Fruit fly (Drosophila melanogaster) whole organism, embryonic: Measurements from ENCODE around the gene CG43799.

ENCODE experiments used
- Asciz ChIP-seq: fragments of 200-800 bp; sonication (Bioruptor generic); optimal IDR thresholded peaks from 2 replicates; lab custom pipeline; 2017; ENCODE audit warnings: missing biosample characterization, mild to moderate bottlenecking, missing genetic modification characterization, missing genetic modification reagents
- CG12744 ChIP-seq: fragments of 200-800 bp; sonication (Bioruptor generic); optimal IDR thresholded peaks from 2 replicates; lab custom pipeline; 2016; ENCODE audit warnings: missing biosample characterization, missing genetic modification characterization
- CG13296 ChIP-seq: fragments of 200-800 bp; sonication (Bioruptor generic); optimal IDR thresholded peaks from 3 replicates; lab custom pipeline; 2018; ENCODE audit warnings: missing biosample characterization, mild to moderate bottlenecking, missing genetic modification characterization
- CG14014 ChIP-seq: fragments of 200-800 bp; sonication (Bioruptor generic); IDR thresholded peaks from 2 replicates; pipeline ENCODE4 v1.3.6; 2022; ENCODE audit warnings: missing biosample characterization, missing genetic modification characterization
- CG14050 ChIP-seq: fragments of 200-800 bp; sonication (Bioruptor generic); IDR thresholded peaks from 3 replicates; pipeline ENCODE4 v1.3.6; 2022; ENCODE audit warnings: missing biosample characterization, missing genetic modification characterization
- CG14860 ChIP-seq: fragments of 200-800 bp; sonication (Bioruptor generic); IDR thresholded peaks from 3 replicates; pipeline ENCODE4 v1.3.6; 2022; ENCODE audit warnings: missing biosample characterization, missing genetic modification characterization; ENCODE audit not compliant: partially characterized antibody
- CG17328 ChIP-seq: fragments of 200-800 bp; sonication (Bioruptor generic); IDR thresholded peaks from 2 replicates; pipeline ENCODE4 v1.3.6; 2022; ENCODE audit warnings: missing biosample characterization, missing genetic modification characterization
- CG17359 ChIP-seq: fragments of 200-800 bp; sonication (Bioruptor generic); optimal IDR thresholded peaks from 3 replicates; lab custom pipeline; 2018; ENCODE audit warnings: missing biosample characterization, mild to moderate bottlenecking, missing genetic modification characterization, moderate library complexity
- CG3065 ChIP-seq: fragments of 200-800 bp; sonication (Bioruptor generic); optimal IDR thresholded peaks from 2 replicates; lab custom pipeline; 2016; ENCODE audit warnings: missing biosample characterization, missing genetic modification characterization
- CG34224 ChIP-seq: fragments of 200-800 bp; sonication (Bioruptor generic); IDR thresholded peaks from 3 replicates; pipeline ENCODE4 v1.3.6; 2022; ENCODE audit warnings: missing biosample characterization, missing genetic modification characterization; ENCODE audit not compliant: partially characterized antibody
- CG6254 ChIP-seq: fragments of 200-800 bp; sonication (Bioruptor generic); optimal IDR thresholded peaks from 3 replicates; lab custom pipeline; 2017; ENCODE audit warnings: mild to moderate bottlenecking, missing biosample characterization, missing genetic modification reagents, missing genetic modification characterization
- CG6765 ChIP-seq: fragments of 200-800 bp; sonication (Bioruptor generic); optimal IDR thresholded peaks from 3 replicates; lab custom pipeline; 2017; ENCODE audit warnings: missing biosample characterization, mild to moderate bottlenecking, missing genetic modification characterization
- CG6791 ChIP-seq: fragments of 200-800 bp; sonication (Bioruptor generic); IDR thresholded peaks from 3 replicates; pipeline ENCODE4 v1.3.6; 2022; ENCODE audit warnings: missing biosample characterization, missing genetic modification characterization; ENCODE audit not compliant: partially characterized antibody
- CG7963 ChIP-seq: fragments of 200-800 bp; sonication (Bioruptor generic); IDR thresholded peaks from 3 replicates; pipeline ENCODE4 v1.3.6; 2022; ENCODE audit warnings: missing biosample characterization, missing genetic modification characterization; ENCODE audit not compliant: partially characterized antibody
- CG8478 ChIP-seq: fragments of >200 bp; optimal IDR thresholded peaks from 2 replicates; lab custom pipeline; 2018
- CG9876 ChIP-seq: fragments of 200-800 bp; sonication (Bioruptor generic); optimal IDR thresholded peaks from 2 replicates; lab custom pipeline; 2016; ENCODE audit warnings: missing biosample characterization, missing genetic modification characterization
- CTCF ChIP-seq: fragments of 200-800 bp; sonication (Bioruptor generic); optimal IDR thresholded peaks from 2 replicates; lab custom pipeline; 2017; ENCODE audit warnings: missing biosample characterization, mild to moderate bottlenecking, missing genetic modification characterization, moderate library complexity
- CoRest ChIP-seq: fragments of 200-800 bp; sonication (Bioruptor generic); optimal IDR thresholded peaks from 3 replicates; lab custom pipeline; 2018; ENCODE audit warnings: missing biosample characterization, mild to moderate bottlenecking, missing genetic modification characterization, moderate library complexity
- D19A ChIP-seq: fragments of 200-800 bp; optimal IDR thresholded peaks from 3 replicates; lab custom pipeline; 2019; ENCODE audit warnings: missing biosample characterization, mild to moderate bottlenecking, missing genetic modification characterization, moderate library complexity
- Dp ChIP-seq: fragments of 200-800 bp; sonication (Bioruptor generic); optimal IDR thresholded peaks from 2 replicates; lab custom pipeline; 2018; ENCODE audit warnings: missing biosample characterization, mild to moderate bottlenecking, missing genetic modification characterization, moderate library complexity
- Gug ChIP-seq: fragments of 200-800 bp; sonication (Bioruptor generic); IDR thresholded peaks from 4 replicates; pipeline ENCODE4 v1.3.6; 2022; ENCODE audit warnings: missing biosample characterization, missing genetic modification characterization
- Hr78 ChIP-seq, 2 experiments: fragments of 200-800 bp in 1 of 2; fragments of >200 bp in 1 of 2; sonication (Bioruptor generic) in 1 of 2; optimal IDR thresholded peaks; 2 replicates each; lab custom pipeline; 2017 to 2019; ENCODE audit warnings: missing biosample characterization in 2 of 2, missing genetic modification characterization in 2 of 2, mild to moderate bottlenecking in 1 of 2, moderate library complexity in 1 of 2
- Meics ChIP-seq: fragments of 200-800 bp; sonication (Bioruptor generic); optimal IDR thresholded peaks from 2 replicates; lab custom pipeline; 2017; ENCODE audit warnings: missing biosample characterization, mild to moderate bottlenecking, missing genetic modification characterization
- Myb ChIP-seq: fragments of 200-800 bp; sonication (Bioruptor generic); optimal IDR thresholded peaks from 2 replicates; lab custom pipeline; 2016; ENCODE audit warnings: missing biosample characterization, missing genetic modification characterization
- NC2α ChIP-seq: fragments of 200-800 bp; sonication (Bioruptor generic); optimal IDR thresholded peaks from 2 replicates; lab custom pipeline; 2016; ENCODE audit warnings: missing biosample characterization, missing genetic modification characterization
- Opbp ChIP-seq: fragments of 200-800 bp; sonication (Bioruptor generic); IDR thresholded peaks from 3 replicates; pipeline ENCODE4 v1.3.6; 2022; ENCODE audit warnings: missing biosample characterization, missing genetic modification characterization; ENCODE audit not compliant: partially characterized antibody
- Pdp1 ChIP-seq, 2 experiments: fragments of 200-800 bp; sonication (Bioruptor generic); optimal IDR thresholded peaks; 3 replicates each; lab custom pipeline; 2016; ENCODE audit warnings: missing biosample characterization in 2 of 2, missing genetic modification characterization in 2 of 2, mild to moderate bottlenecking in 1 of 2, moderate library complexity in 1 of 2
- Scr ChIP-seq: fragments of 200-800 bp; sonication (Bioruptor generic); IDR thresholded peaks from 2 replicates; pipeline ENCODE4 v1.3.6; 2022; ENCODE audit warnings: missing biosample characterization, missing genetic modification characterization; ENCODE audit not compliant: partially characterized antibody
- Sry-δ ChIP-seq: fragments of 200-800 bp; sonication (Bioruptor generic); optimal IDR thresholded peaks from 2 replicates; lab custom pipeline; 2016; ENCODE audit warnings: missing biosample characterization, missing genetic modification characterization
- TFAM ChIP-seq: fragments of 200-800 bp; sonication (Bioruptor generic); optimal IDR thresholded peaks from 2 replicates; lab custom pipeline; 2017; ENCODE audit warnings: missing biosample characterization, missing genetic modification characterization, inconsistent platforms
- ara ChIP-seq: fragments of 200-800 bp; sonication (Bioruptor generic); IDR thresholded peaks from 2 replicates; pipeline ENCODE4 v1.3.6; 2022; ENCODE audit warnings: missing biosample characterization, missing genetic modification characterization
- bab2 ChIP-seq: fragments of 200-800 bp; sonication (Bioruptor generic); optimal IDR thresholded peaks from 2 replicates; lab custom pipeline; 2016; ENCODE audit warnings: missing biosample characterization, missing genetic modification characterization
- bsh ChIP-seq, 2 experiments: fragments of 200-800 bp; sonication (Bioruptor generic); optimal IDR thresholded peaks; 2 replicates each; lab custom pipeline; 2017 to 2018; ENCODE audit warnings: mild to moderate bottlenecking in 2 of 2, missing biosample characterization in 2 of 2, missing genetic modification characterization in 2 of 2, moderate library complexity in 1 of 2
- chinmo ChIP-seq: fragments of 200-800 bp; sonication (Bioruptor generic); IDR thresholded peaks from 4 replicates; pipeline ENCODE4 v1.3.6; 2022; ENCODE audit warnings: missing biosample characterization, missing genetic modification characterization; ENCODE audit not compliant: partially characterized antibody
- esg ChIP-seq: fragments of 200-800 bp; sonication (Bioruptor generic); conservative IDR thresholded peaks from 2 replicates; pipeline ENCODE4 v1.3.6; 2022; ENCODE audit warnings: missing biosample characterization, missing genetic modification characterization
- eyg ChIP-seq: fragments of 200-800 bp; sonication (Bioruptor generic); optimal IDR thresholded peaks from 3 replicates; lab custom pipeline; 2016; ENCODE audit warnings: missing biosample characterization, missing genetic modification characterization
- gem ChIP-seq: fragments of 200-800 bp; sonication (Bioruptor generic); optimal IDR thresholded peaks from 2 replicates; lab custom pipeline; 2019; ENCODE audit warnings: missing biosample characterization, mild to moderate bottlenecking, missing genetic modification characterization, moderate library complexity
- grn ChIP-seq: fragments of 200-800 bp; sonication (Bioruptor generic); optimal IDR thresholded peaks from 3 replicates; lab custom pipeline; 2017; ENCODE audit warnings: missing biosample characterization, missing genetic modification characterization
- insv ChIP-seq, 2 experiments: fragments of 200-800 bp; sonication (Bioruptor generic); optimal IDR thresholded peaks; 3 replicates each; lab custom pipeline; 2016 to 2018; ENCODE audit warnings: missing biosample characterization in 2 of 2, missing genetic modification characterization in 2 of 2
- inv ChIP-seq: fragments of 200-800 bp; sonication (Bioruptor generic); IDR thresholded peaks from 2 replicates; pipeline ENCODE4 v1.3.6; 2022; ENCODE audit warnings: missing biosample characterization, missing genetic modification characterization; ENCODE audit not compliant: partially characterized antibody
- pzg ChIP-seq: fragments of 200-800 bp; sonication (Bioruptor generic); optimal IDR thresholded peaks from 3 replicates; lab custom pipeline; 2018; ENCODE audit warnings: missing biosample characterization, mild to moderate bottlenecking, missing genetic modification characterization, moderate library complexity
- ranshi ChIP-seq: fragments of 200-800 bp; sonication (Bioruptor generic); IDR thresholded peaks from 2 replicates; pipeline ENCODE4 v1.3.6; 2022; ENCODE audit warnings: missing biosample characterization, missing genetic modification characterization
- sd ChIP-seq: fragments of 200-800 bp; sonication (Bioruptor generic); optimal IDR thresholded peaks from 3 replicates; lab custom pipeline; 2018; ENCODE audit warnings: missing biosample characterization, mild to moderate bottlenecking, missing genetic modification characterization, moderate library complexity
- sna ChIP-seq: fragments of 200-800 bp; sonication (Bioruptor generic); IDR thresholded peaks from 2 replicates; pipeline ENCODE4 v1.3.6; 2022; ENCODE audit warnings: missing biosample characterization, missing genetic modification characterization; ENCODE audit not compliant: partially characterized antibody
- stwl ChIP-seq: fragments of 200-800 bp; sonication (Bioruptor generic); optimal IDR thresholded peaks from 3 replicates; lab custom pipeline; 2018; ENCODE audit warnings: missing biosample characterization, mild to moderate bottlenecking, missing genetic modification characterization, moderate library complexity
- tap ChIP-seq: fragments of 200-800 bp; optimal IDR thresholded peaks from 3 replicates; lab custom pipeline; 2019; ENCODE audit warnings: missing biosample characterization, mild to moderate bottlenecking, missing genetic modification characterization, moderate library complexity
- unpg ChIP-seq: fragments of 200-800 bp; sonication (Bioruptor generic); optimal IDR thresholded peaks from 3 replicates; lab custom pipeline; 2018; ENCODE audit warnings: missing biosample characterization, mild to moderate bottlenecking, missing genetic modification characterization, moderate library complexity
- zen2 ChIP-seq: fragments of 200-800 bp; sonication (Bioruptor generic); IDR thresholded peaks from 3 replicates; pipeline ENCODE4 v1.3.6; 2022; ENCODE audit warnings: missing biosample characterization, missing genetic modification characterization; ENCODE audit not compliant: partially characterized antibody

The CG43799 gene

DNA sequence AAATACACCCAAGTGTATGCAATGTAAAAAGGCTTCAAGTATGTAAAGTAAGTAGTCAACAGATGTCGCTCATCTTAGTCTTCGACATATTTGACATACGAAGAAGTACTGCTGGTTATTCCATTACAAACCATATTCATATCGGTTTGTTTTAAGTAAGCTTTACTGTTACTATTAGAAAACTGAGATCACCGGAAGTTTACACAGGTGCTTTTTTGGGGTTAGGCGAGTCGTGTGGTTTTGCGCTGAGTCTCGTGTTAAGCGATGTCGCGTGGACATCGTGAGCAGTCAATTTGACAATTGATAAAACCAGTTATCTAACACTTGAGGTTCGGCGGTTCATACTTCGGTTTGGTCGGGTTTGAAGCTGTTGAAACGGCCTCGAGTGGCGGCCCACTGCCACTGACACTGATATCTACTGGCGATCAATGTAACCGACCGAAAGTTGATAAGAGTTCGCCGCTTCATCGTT, 27.2 kb downstream of the CG43799 start (continued):
- TF ChIP-seq zen2 (0 out of 3 replicates have a peak, but pooled peaks have one; percentile 29), CG17328 (GFP tag; lab: Robert Waterston, UW) (no peak), tap (no peak), CG8478 (lab: Kevin White, UChicago) (no peak), Pdp1 (GFP tag; optimal IDR thresholded peaks at IDR 0.05; lab: Kevin White, UChicago) (peak in 1 of 2 experiments; percentile 24), CG14860 (GFP tag; lab: Robert Waterston, UW) (peak; percentile 56; the same call in 2 of the 3 replicates), gem (tag; lab: Kevin White, UChicago) (peak; percentile 37), sd (peak; percentile 31), bsh (GFP tag; optimal IDR thresholded peaks at IDR 0.05; lab: Kevin White, UChicago) (no peak), insv (GFP tag; optimal IDR thresholded peaks at IDR 0.05; lab: Kevin White, UChicago) (no peak), Scr (peak; percentile 24; the same call in 1 of the 2 replicates), CTCF (peak; percentile 86), Meics (GFP tag; lab: Kevin White, UChicago) (peak; percentile 13), stwl (tag; lab: Kevin White, UChicago) (peak; percentile 7), D19A (tag; lab: Kevin White, UChicago) (no peak), Dp (GFP tag; lab: Kevin White, UChicago) (no peak), chinmo (GFP tag; lab: Robert Waterston, UW) (peak; percentile 89; the same call in 2 of the 4 replicates), CG12744 (GFP tag; lab: Kevin White, UChicago) (no peak), Hr78 (GFP tag; optimal IDR thresholded peaks at IDR 0.05; lab: Kevin White, UChicago) (peak in 1 of 2 experiments; percentile 60), grn (GFP tag; lab: Kevin White, UChicago) (peak; percentile 70), CG13296 (GFP tag; lab: Kevin White, UChicago) (peak; percentile 53), NC2α (no peak)

DNA sequence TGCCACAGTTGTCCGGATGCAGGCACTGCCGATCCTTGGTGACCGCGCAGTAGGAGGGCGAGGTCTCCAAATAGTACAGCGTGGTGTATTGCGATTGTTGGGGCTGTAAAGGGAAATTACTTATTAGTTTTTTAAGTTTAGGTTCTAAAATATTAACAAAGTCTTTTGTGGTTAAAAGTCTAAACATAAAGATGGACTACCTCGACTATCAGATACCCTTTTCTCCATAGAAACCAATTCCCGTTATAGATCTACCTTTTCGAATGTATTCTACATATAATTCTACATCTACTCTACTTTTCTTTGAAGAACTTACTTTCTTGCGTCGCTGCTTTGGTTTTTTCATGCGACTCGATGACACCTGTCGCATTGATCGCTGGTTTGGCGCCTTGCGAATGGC, 28.6 kb downstream of the CG43799 start:
- TF ChIP-seq Scr (peak; percentile 44; the same call in 1 of the 2 replicates), CG14014 (GFP tag; lab: Robert Waterston, UW) (no peak), CG7963 (GFP tag; lab: Robert Waterston, UW) (peak; percentile 53; the same call in 1 of the 3 replicates), ara (GFP tag; lab: Robert Waterston, UW) (no peak), NC2α (no peak), CG9876 (no peak), bab2 (GFP tag; lab: Kevin White, UChicago) (no peak), CG34224 (GFP tag; lab: Robert Waterston, UW) (no peak), CG6765 (GFP tag; lab: Kevin White, UChicago) (no peak), TFAM (GFP tag; lab: Kevin White, UChicago) (no peak), sna (0 out of 2 replicates have a peak, but pooled peaks have one; percentile 22), CG6254 (no peak), esg (no peak), CG3065 (GFP tag; lab: Kevin White, UChicago) (no peak), Myb (GFP tag; lab: Kevin White, UChicago) (no peak), CG14860 (GFP tag; lab: Robert Waterston, UW) (peak; percentile 42; the same call in 1 of the 3 replicates), unpg (GFP tag; lab: Kevin White, UChicago) (no peak), Asciz (GFP tag; lab: Kevin White, UChicago) (no peak), pzg (GFP tag; lab: Kevin White, UChicago) (no peak), Gug (GFP tag; lab: Robert Waterston, UW) (no peak), CG14050 (no peak), Opbp (GFP tag; lab: Robert Waterston, UW) (0 out of 3 replicates have a peak, but pooled peaks have one; percentile 47), CoRest (tag; lab: Kevin White, UChicago) (no peak), CG17359 (no peak), eyg (GFP tag; lab: Kevin White, UChicago) (no peak), inv (no peak; the same call in 1 of the 2 replicates), CG6791 (GFP tag; lab: Robert Waterston, UW) (peak; percentile 71; the same call in 2 of the 3 replicates), ranshi (GFP tag; lab: Robert Waterston, UW) (no peak), Sry-δ (no peak)
